Worm (Caenorhabditis elegans) whole organism, L2 larva: Measurements from ENCODE around the gene B0303.11.

ENCODE experiments used
- aly-2 ChIP-seq: fragments of 150-350 bp; optimal IDR thresholded peaks from 2 replicates; lab custom pipeline; 2014; ENCODE audit warnings: missing biosample characterization, missing genetic modification characterization
- ama-1 ChIP-seq: fragments of 150-350 bp; optimal IDR thresholded peaks from 2 replicates; lab custom pipeline; 2018; ENCODE audit warnings: inconsistent platforms
- ceh-16 ChIP-seq: fragments of 150-350 bp; optimal IDR thresholded peaks from 2 replicates; lab custom pipeline; 2014; ENCODE audit warnings: missing biosample characterization, missing genetic modification characterization
- ceh-82 ChIP-seq: fragments of 150-350 bp; optimal IDR thresholded peaks from 2 replicates; lab custom pipeline; 2014; ENCODE audit warnings: missing biosample characterization, missing genetic modification characterization
- fos-1 ChIP-seq: fragments of 150-350 bp; optimal IDR thresholded peaks from 2 replicates; lab custom pipeline; 2014; ENCODE audit warnings: missing biosample characterization, missing genetic modification characterization
- nhr-237 ChIP-seq: fragments of 150-350 bp; optimal IDR thresholded peaks from 2 replicates; lab custom pipeline; 2014; ENCODE audit warnings: missing biosample characterization, missing genetic modification characterization
- nhr-25 ChIP-seq: fragments of 150-350 bp; sonication (generic microtip); optimal IDR thresholded peaks from 3 replicates; lab custom pipeline; 2014; ENCODE audit warnings: missing biosample characterization, missing genetic modification characterization
- snpc-4 ChIP-seq: fragments of 150-350 bp; optimal IDR thresholded peaks from 2 replicates; lab custom pipeline; 2014; ENCODE audit warnings: missing biosample characterization, missing genetic modification characterization
- unc-39 ChIP-seq: fragments of 150-350 bp; optimal IDR thresholded peaks from 2 replicates; lab custom pipeline; 2014; ENCODE audit warnings: missing biosample characterization, missing genetic modification characterization
- ztf-11 ChIP-seq: sonication (generic microtip); optimal IDR thresholded peaks from 2 replicates; lab custom pipeline; 2017; ENCODE audit warnings: missing biosample characterization, missing genetic modification characterization
- ztf-4 ChIP-seq: fragments of 150-350 bp; optimal IDR thresholded peaks from 2 replicates; lab custom pipeline; 2014; ENCODE audit warnings: missing biosample characterization, missing genetic modification characterization

ce11 chrIII:8688438-8688946, 21.7 kb downstream of the B0303.11 start, which contains the start of gene hadb-1:
- TF ChIP-seq nhr-237 (tag; lab: Kevin White, UChicago) (no peak), ztf-11 (tag; lab: Kevin White, UChicago) (no peak), snpc-4 (tag; lab: Kevin White, UChicago) (no peak), ama-1 (no peak), ceh-16 (tag; lab: Kevin White, UChicago) (no peak), ceh-82 (tag; lab: Kevin White, UChicago) (no peak), aly-2 (tag; lab: Kevin White, UChicago) (no peak), fos-1 (peak; percentile 19), unc-39 (tag; lab: Kevin White, UChicago) (no peak), ztf-4 (tag; lab: Kevin White, UChicago) (no peak), nhr-25 (tag; lab: Kevin White, UChicago) (peak; percentile 60)
